Worm (Caenorhabditis elegans) whole organism, young adult: ENCODE measurements around the gene ubq-2.

Source experiments
- B0336.3 ChIP-seq: fragments of 200-800 bp; sonication (Bioruptor generic); IDR thresholded peaks from 2 replicates; pipeline ENCODE4 v1.3.6; 2022; ENCODE audit warnings: missing genetic modification characterization, missing compliant biosample characterization
- F33H1.4 ChIP-seq: fragments of 200-800 bp; sonication (Bioruptor generic); IDR thresholded peaks from 2 replicates; pipeline ENCODE4 v1.3.6; 2022; ENCODE audit warnings: missing genetic modification reagents, missing genetic modification characterization, missing compliant biosample characterization
- F49E8.2 ChIP-seq: sonication (generic microtip); optimal IDR thresholded peaks from 3 replicates; lab custom pipeline; 2017; ENCODE audit warnings: missing genetic modification characterization, mild to moderate bottlenecking, missing compliant biosample characterization, antibody characterized with exemption, moderate library complexity; ENCODE audit not compliant: insufficient read depth
- ama-1 ChIP-seq, 3 experiments: fragments of 150-350 bp in 1 of 3; sonication (generic microtip) in 2 of 3; optimal IDR thresholded peaks; 2 replicates each; lab custom pipeline; 2014 to 2018; ENCODE audit warnings: missing biosample characterization in 2 of 3, missing genetic modification characterization in 2 of 3, missing genetic modification reagents in 2 of 3
- aptf-2 ChIP-seq: fragments of 200-800 bp; sonication (Bioruptor generic); conservative IDR thresholded peaks from 2 replicates; pipeline ENCODE4 v1.3.6; 2022; ENCODE audit warnings: missing genetic modification reagents, missing genetic modification characterization, missing compliant biosample characterization
- bed-2 ChIP-seq: fragments of 200-800 bp; sonication (Bioruptor generic); IDR thresholded peaks from 2 replicates; pipeline ENCODE4 v1.3.6; 2022; ENCODE audit warnings: missing genetic modification reagents, missing genetic modification characterization, missing compliant biosample characterization
- dpl-1 ChIP-seq: fragments of 150-350 bp; optimal IDR thresholded peaks from 2 replicates; lab custom pipeline; 2014; ENCODE audit warnings: missing biosample characterization, missing genetic modification reagents, missing genetic modification characterization
- mxl-1 ChIP-seq: sonication (generic microtip); optimal IDR thresholded peaks from 2 replicates; lab custom pipeline; 2016; ENCODE audit warnings: missing genetic modification characterization, missing compliant biosample characterization
- nfya-1 ChIP-seq: sonication (generic microtip); optimal IDR thresholded peaks from 2 replicates; lab custom pipeline; 2017; ENCODE audit warnings: antibody characterized with exemption, missing compliant biosample characterization, missing genetic modification characterization, borderline replicate concordance; ENCODE audit not compliant: insufficient read depth
- unc-62 ChIP-seq: fragments of 150-350 bp; optimal IDR thresholded peaks from 2 replicates; lab custom pipeline; 2014; ENCODE audit warnings: missing biosample characterization, missing genetic modification reagents, missing genetic modification characterization

DNA sequence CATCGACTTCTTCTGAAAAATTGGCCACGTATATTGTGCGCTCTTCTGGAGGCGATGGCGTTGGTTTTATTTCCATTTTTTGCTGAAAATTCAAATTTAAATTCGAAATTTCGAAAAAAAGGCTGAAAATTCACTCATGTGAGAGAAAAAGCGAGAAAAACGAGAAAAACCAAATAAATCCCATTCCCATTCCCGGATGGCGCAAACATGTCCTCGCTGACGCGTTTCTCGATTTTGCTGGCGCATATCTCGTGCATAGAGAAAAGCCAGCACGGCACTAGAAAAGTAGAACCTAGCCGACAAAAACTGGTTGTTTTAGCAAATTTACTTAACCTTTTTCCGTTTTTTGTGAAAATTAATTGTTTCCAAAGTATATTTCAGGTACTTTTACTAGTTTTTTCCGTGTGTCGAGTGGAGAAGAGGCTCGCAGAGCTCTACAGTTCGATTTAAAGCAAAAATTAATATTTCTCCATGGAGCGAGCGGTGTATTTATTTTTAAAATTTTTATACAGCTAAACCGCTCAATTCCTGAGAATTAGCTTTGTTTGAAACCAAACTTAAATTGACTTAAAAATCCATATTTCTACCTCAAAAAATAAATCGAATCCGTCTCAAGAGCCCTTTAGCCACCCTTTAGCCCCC is 46.4 kb downstream of the ubq-2 start, which contains the start of gene rbm-7:
- TF ChIP-seq F33H1.4 (GFP tag; lab: Robert Waterston, UW) (peak; percentile 51; the same call in 1 of the 2 replicates), nfya-1 (tag; lab: Kevin White, UChicago) (no peak), dpl-1 (GFP tag; lab: Kevin White, UChicago) (peak; percentile 29), ama-1 (optimal IDR thresholded peaks at IDR 0.05; lab: Kevin White, UChicago) (no peak), ama-1 (GFP tag; optimal IDR thresholded peaks at IDR 0.05; lab: Kevin White, UChicago) (no peak), aptf-2 (GFP tag; lab: Robert Waterston, UW) (no peak), F49E8.2 (no peak), mxl-1 (tag; lab: Kevin White, UChicago) (no peak), B0336.3 (no peak), unc-62 (GFP tag; lab: Kevin White, UChicago) (no peak), bed-2 (no peak)
